Worm (Caenorhabditis elegans) whole organism, midembryonic: Measurements from ENCODE around the gene chil-12.
"Not testable (repeated sequence)": the region's sequence is repeated elsewhere in the genome, so short reads cannot be mapped to it uniquely, and the experiment has no call there.

ENCODE experiments used
- T22C8.4 ChIP-seq: fragments of 200-800 bp; sonication (Bioruptor generic); IDR thresholded peaks from 2 replicates; pipeline ENCODE4 v1.3.6; 2022; ENCODE audit warnings: missing genetic modification characterization, missing compliant biosample characterization
- cog-1 ChIP-seq: sonication (generic microtip); optimal IDR thresholded peaks from 2 replicates; lab custom pipeline; 2016; ENCODE audit warnings: missing genetic modification characterization, missing compliant biosample characterization
- flt-1 ChIP-seq: fragments of 200-800 bp; sonication (Bioruptor generic); IDR thresholded peaks from 2 replicates; pipeline ENCODE4 v1.3.6; 2022; ENCODE audit warnings: missing genetic modification characterization, missing compliant biosample characterization
- klf-2 ChIP-seq: fragments of 200-800 bp; sonication (Bioruptor generic); conservative IDR thresholded peaks from 2 replicates; pipeline ENCODE4 v1.3.6; 2022; ENCODE audit warnings: missing genetic modification reagents, missing genetic modification characterization, missing compliant biosample characterization
- med-1 ChIP-seq: sonication (generic microtip); optimal IDR thresholded peaks from 2 replicates; lab custom pipeline; 2017; ENCODE audit warnings: missing genetic modification characterization, mild to moderate bottlenecking, missing compliant biosample characterization, antibody characterized with exemption, missing genetic modification reagents; ENCODE audit not compliant: insufficient read depth
- ref-1 ChIP-seq: fragments of 200-800 bp; sonication (Bioruptor generic); conservative IDR thresholded peaks from 2 replicates; pipeline ENCODE4 v1.3.6; 2022; ENCODE audit warnings: missing genetic modification reagents, missing genetic modification characterization, missing compliant biosample characterization
- tab-1 ChIP-seq: fragments of 200-800 bp; sonication (Bioruptor generic); IDR thresholded peaks from 2 replicates; pipeline ENCODE4 v1.3.6; 2022; ENCODE audit warnings: missing genetic modification characterization, missing compliant biosample characterization
- ztf-23 ChIP-seq: fragments of 200-800 bp; sonication (Bioruptor generic); IDR thresholded peaks from 2 replicates; pipeline ENCODE4 v1.3.6; 2022; ENCODE audit warnings: missing genetic modification reagents, missing genetic modification characterization, missing compliant biosample characterization
- ztf-29 ChIP-seq: fragments of 200-800 bp; sonication (Bioruptor generic); IDR thresholded peaks from 2 replicates; pipeline ENCODE4 v1.3.6; 2022; ENCODE audit warnings: missing genetic modification reagents, missing genetic modification characterization, missing compliant biosample characterization

The chil-12 gene

ce11 chrV:15241259-15241658 is at the start of gene chil-12:
chil-12 (plus strand) TSS chrV:15241559.
- TF ChIP-seq klf-2 (GFP tag; lab: Robert Waterston, UW) (no peak), cog-1 (tag; lab: Kevin White, UChicago) (no peak), flt-1 (GFP tag; lab: Robert Waterston, UW) (no peak), tab-1 (no peak), T22C8.4 (GFP tag; lab: Robert Waterston, UW) (no peak), ref-1 (GFP tag; lab: Robert Waterston, UW) (no peak), ztf-29 (GFP tag; lab: Robert Waterston, UW) (no peak), ztf-23 (GFP tag; lab: Robert Waterston, UW) (no peak), med-1 (GFP tag; lab: Kevin White, UChicago) (no peak)

- no peak for TF ChIP-seq ref-1 (GFP tag; lab: Robert Waterston, UW)
- no peak for TF ChIP-seq klf-2 (GFP tag; lab: Robert Waterston, UW)
- no peak for TF ChIP-seq med-1 (GFP tag; lab: Kevin White, UChicago)
- TF ChIP-seq cog-1 (tag; lab: Kevin White, UChicago), result no peak
- TF ChIP-seq T22C8.4 (GFP tag; lab: Robert Waterston, UW), result no peak
- no peak for TF ChIP-seq tab-1
- TF ChIP-seq ztf-29 (GFP tag; lab: Robert Waterston, UW), result no peak
- TF ChIP-seq ztf-23 (GFP tag; lab: Robert Waterston, UW), result no peak
- TF ChIP-seq flt-1 (GFP tag; lab: Robert Waterston, UW), result no peak
Measured at ce11 chrV:15191971-15192370, 49.4 kb upstream of the chil-12 start.

ce11 chrV:15192377-15192776 is 49.0 kb upstream of the chil-12 start, which contains the start of gene plc-2:
plc-2 (plus strand) TSS chrV:15192572.
- TF ChIP-seq klf-2 (GFP tag; lab: Robert Waterston, UW) (no peak), T22C8.4 (GFP tag; lab: Robert Waterston, UW) (no peak), med-1 (GFP tag; lab: Kevin White, UChicago) (no peak), ztf-29 (GFP tag; lab: Robert Waterston, UW) (no peak), ztf-23 (GFP tag; lab: Robert Waterston, UW) (no peak), tab-1 (no peak), flt-1 (GFP tag; lab: Robert Waterston, UW) (no peak), ref-1 (GFP tag; lab: Robert Waterston, UW) (no peak), cog-1 (tag; lab: Kevin White, UChicago) (no peak)

ce11 chrV:15193909-15194308 is 47.5 kb upstream of the chil-12 start, which contains the start of gene Y75B12B.13:
Y75B12B.13 (minus strand) TSS chrV:15194009.
- TF ChIP-seq ref-1 (GFP tag; lab: Robert Waterston, UW) (no peak), ztf-23 (GFP tag; lab: Robert Waterston, UW) (no peak), cog-1 (tag; lab: Kevin White, UChicago) (no peak), ztf-29 (GFP tag; lab: Robert Waterston, UW) (no peak), flt-1 (GFP tag; lab: Robert Waterston, UW) (no peak), tab-1 (no peak), T22C8.4 (GFP tag; lab: Robert Waterston, UW) (no peak), klf-2 (GFP tag; lab: Robert Waterston, UW) (no peak), med-1 (GFP tag; lab: Kevin White, UChicago) (no peak)

ce11 chrV:15197955-15198354 is 43.4 kb upstream of the chil-12 start, which contains the start of gene srw-1:
srw-1 (plus strand) TSS chrV:15198255.
- no peak for TF ChIP-seq T22C8.4 (GFP tag; lab: Robert Waterston, UW)
- TF ChIP-seq ztf-29 (GFP tag; lab: Robert Waterston, UW), result no peak
- no peak for TF ChIP-seq ref-1 (GFP tag; lab: Robert Waterston, UW)
- no peak for TF ChIP-seq tab-1
- TF ChIP-seq flt-1 (GFP tag; lab: Robert Waterston, UW), result no peak
- TF ChIP-seq klf-2 (GFP tag; lab: Robert Waterston, UW), result no peak
- no peak for TF ChIP-seq cog-1 (tag; lab: Kevin White, UChicago)
- TF ChIP-seq ztf-23 (GFP tag; lab: Robert Waterston, UW), result no peak
- no peak for TF ChIP-seq med-1 (GFP tag; lab: Kevin White, UChicago)

ce11 chrV:15199768-15200167 is 41.6 kb upstream of the chil-12 start, which contains the start of gene Y75B12B.10:
Y75B12B.10 (plus strand) TSS chrV:15200068.
- TF ChIP-seq ref-1 (GFP tag; lab: Robert Waterston, UW) (no peak), flt-1 (GFP tag; lab: Robert Waterston, UW) (no peak), tab-1 (no peak), ztf-29 (GFP tag; lab: Robert Waterston, UW) (no peak)

- TF ChIP-seq ztf-29, flt-1, ztf-23 (GFP tag; lab: Robert Waterston, UW): not testable (repeated sequence)
Measured at ce11 chrV:15207681-15208080, 33.7 kb upstream of the chil-12 start, which contains the start of gene C41G6.12. C41G6.12 (minus strand) TSS chrV:15207781.

- TF ChIP-seq flt-1 (GFP tag; lab: Robert Waterston, UW); tab-1; cog-1 (tag; lab: Kevin White, UChicago): not testable (repeated sequence)
Measured at ce11 chrV:15211869-15212268, 29.5 kb upstream of the chil-12 start, which contains the start of gene sri-24. sri-24 (plus strand) TSS chrV:15212169.

- not testable (repeated sequence) for TF ChIP-seq cog-1 (tag; lab: Kevin White, UChicago); ref-1 (GFP tag; lab: Robert Waterston, UW); ztf-23 (GFP tag; lab: Robert Waterston, UW)
Measured at ce11 chrV:15215175-15215574, 26.2 kb upstream of the chil-12 start, which contains the start of gene sri-26. sri-26 (plus strand) TSS chrV:15215475.

ce11 chrV:15216705-15217104 is 24.7 kb upstream of the chil-12 start, which contains the start of gene sri-25:
sri-25 (plus strand) TSS chrV:15217005.
- TF ChIP-seq ref-1 (GFP tag; lab: Robert Waterston, UW) (no peak), ztf-23 (GFP tag; lab: Robert Waterston, UW) (no peak), med-1 (GFP tag; lab: Kevin White, UChicago) (no peak), T22C8.4 (GFP tag; lab: Robert Waterston, UW) (no peak), ztf-29 (GFP tag; lab: Robert Waterston, UW) (no peak)
